Worm (Caenorhabditis elegans): ENCODE data around the gene dmsr-15.

The dmsr-15 gene

DNA sequence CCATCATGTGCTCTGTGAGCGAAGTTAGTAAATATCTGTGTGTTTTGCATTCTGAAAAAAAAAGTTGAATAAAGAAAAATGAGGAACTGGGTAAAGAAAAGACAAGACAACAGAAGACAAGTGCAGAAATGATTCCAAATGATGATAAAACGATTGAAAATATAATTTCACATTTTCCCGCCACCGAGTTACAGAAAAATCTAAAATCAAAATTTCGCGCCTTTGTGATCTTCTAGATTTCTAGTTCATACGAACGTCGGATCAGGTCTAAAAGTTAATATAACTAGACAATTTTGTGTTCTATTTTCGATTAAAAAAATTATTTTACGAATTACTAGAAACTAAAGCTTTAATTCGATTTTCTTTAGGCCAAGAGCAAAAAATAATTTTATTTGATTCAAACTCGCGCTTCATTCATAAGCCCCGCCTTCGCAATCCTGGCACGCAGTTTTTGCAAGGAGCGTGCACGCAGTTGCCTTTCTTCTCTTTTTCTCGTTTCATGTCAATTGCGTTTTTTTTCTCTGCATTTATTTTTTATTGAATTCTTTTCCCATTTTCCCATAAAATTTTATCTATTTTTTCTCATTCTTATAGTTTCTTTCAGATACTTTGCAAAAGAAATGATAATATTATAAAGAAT is 43.7 kb downstream of the dmsr-15 start, which contains the start of the genes spn-4 and spe-39 (continued):
- TF ChIP-seq unc-30 (tag; optimal IDR thresholded peaks at IDR 0.05) = no peak
- TF ChIP-seq mef-2 (tag; optimal IDR thresholded peaks at IDR 0.05) = no peak
- TF ChIP-seq snu-23 (GFP tag; optimal IDR thresholded peaks at IDR 0.05) = peak; percentile 84
- peak; percentile 84 for TF ChIP-seq nhr-20 (tag; optimal IDR thresholded peaks at IDR 0.05)
- TF ChIP-seq swsn-7 (tag; optimal IDR thresholded peaks at IDR 0.05) = peak; percentile 81
- TF ChIP-seq snpc-4 (tag; optimal IDR thresholded peaks at IDR 0.05) = peak; percentile 88
- peak; percentile 51 for TF ChIP-seq nhr-76 (tag; optimal IDR thresholded peaks at IDR 0.05)
- peak; percentile 53 to 76 (median 63) for TF ChIP-seq ceh-82 (tag; optimal IDR thresholded peaks at IDR 0.05)
- peak in 2 of 6 experiments; percentile 42 to 55 for TF ChIP-seq elt-3 (tag; optimal IDR thresholded peaks at IDR 0.05)
- peak; percentile 79 for TF ChIP-seq xbp-1 (tag; optimal IDR thresholded peaks at IDR 0.05)
- TF ChIP-seq Y116A8C.19 (tag; optimal IDR thresholded peaks at IDR 0.05; ENCODE audit: borderline replicate concordance) = no peak
- TF ChIP-seq mep-1 (tag; optimal IDR thresholded peaks at IDR 0.05) = peak; percentile 81
- TF ChIP-seq efl-1 (optimal IDR thresholded peaks at IDR 0.05) = peak; percentile 71 to 95
- TF ChIP-seq efl-1 (GFP tag; optimal IDR thresholded peaks at IDR 0.05 in 1 of 2) = peak; percentile 93 to 99
- TF ChIP-seq egl-13 (tag; optimal IDR thresholded peaks at IDR 0.05) = peak; percentile 69
- no peak for TF ChIP-seq ceh-63 (GFP tag; optimal IDR thresholded peaks at IDR 0.05)
- TF ChIP-seq skn-1 (tag; optimal IDR thresholded peaks at IDR 0.05) = peak; percentile 90
- TF ChIP-seq lsy-2 (tag; optimal IDR thresholded peaks at IDR 0.05) = peak; percentile 76 to 78
- no peak for TF ChIP-seq aha-1 (tag; optimal IDR thresholded peaks at IDR 0.05)
- TF ChIP-seq sup-37 (GFP tag; optimal IDR thresholded peaks at IDR 0.05) = no peak
- peak; percentile 67 for TF ChIP-seq irx-1 (tag; optimal IDR thresholded peaks at IDR 0.05)
- peak; percentile 29 for TF ChIP-seq fkh-8 (tag; optimal IDR thresholded peaks at IDR 0.05)
- TF ChIP-seq zag-1 (tag; optimal IDR thresholded peaks at IDR 0.05) = no peak
- no peak for TF ChIP-seq unc-62 (GFP tag; optimal IDR thresholded peaks at IDR 0.05)
- TF ChIP-seq tlp-1 (tag; optimal IDR thresholded peaks at IDR 0.05) = no peak
- TF ChIP-seq pax-3 (tag; optimal IDR thresholded peaks at IDR 0.05) = no peak
- TF ChIP-seq nhr-19 (GFP tag; conservative IDR thresholded peaks at IDR 0.05) = peak; percentile 73
- peak; percentile 86 for TF ChIP-seq nhr-71 (tag; optimal IDR thresholded peaks at IDR 0.05)
- peak; percentile 89 for TF ChIP-seq nhr-85 (tag)
- TF ChIP-seq fos-1 (tag; optimal IDR thresholded peaks at IDR 0.05) = no peak
- peak in 1 of 2 experiments; percentile 65 for TF ChIP-seq mdl-1 (tag; optimal IDR thresholded peaks at IDR 0.05)
- peak; percentile 1 for TF ChIP-seq C04F5.9 (tag; optimal IDR thresholded peaks at IDR 0.05)
- peak; percentile 53 for TF ChIP-seq ceh-8 (GFP tag; optimal IDR thresholded peaks at IDR 0.05)
- peak; percentile 9 for TF ChIP-seq ztf-4 (tag; optimal IDR thresholded peaks at IDR 0.05)
- no peak for TF ChIP-seq hlh-17 (GFP tag; optimal IDR thresholded peaks at IDR 0.05; ENCODE audit: borderline replicate concordance)
- no peak for TF ChIP-seq ceh-88 (GFP tag; IDR thresholded peaks at IDR 0.05)
- no peak for TF ChIP-seq nhr-28 (tag; optimal IDR thresholded peaks at IDR 0.05)
- TF ChIP-seq jun-1 (tag; optimal IDR thresholded peaks at IDR 0.05) = peak; percentile 61
- TF ChIP-seq nhr-77 (tag; optimal IDR thresholded peaks at IDR 0.05) = no peak
- peak; percentile 20; the same call in 1 of the 2 replicates for TF ChIP-seq mab-9 (GFP tag; IDR thresholded peaks at IDR 0.05)
- TF ChIP-seq hpl-2 (GFP tag; optimal IDR thresholded peaks at IDR 0.05) = peak; percentile 81
- TF ChIP-seq efl-3 (GFP tag; optimal IDR thresholded peaks at IDR 0.05) = no peak
- peak; percentile 65 for TF ChIP-seq elt-2 (tag; optimal IDR thresholded peaks at IDR 0.05)
- TF ChIP-seq rnt-1 (tag; optimal IDR thresholded peaks at IDR 0.05) = peak; percentile 92
- TF ChIP-seq egl-27 (tag; optimal IDR thresholded peaks at IDR 0.05) = no peak
- peak in 1 of 2 experiments; percentile 72 for TF ChIP-seq ztf-11 (tag; optimal IDR thresholded peaks at IDR 0.05)
- peak; percentile 81 for TF ChIP-seq nhr-90 (tag; optimal IDR thresholded peaks at IDR 0.05; ENCODE audit: poor library complexity)
- no peak for TF ChIP-seq hlh-4 (tag; optimal IDR thresholded peaks at IDR 0.05)
- peak; percentile 68 for TF ChIP-seq lin-14 (GFP tag; optimal IDR thresholded peaks at IDR 0.05)
- peak; percentile 28 for TF ChIP-seq fkh-4 (tag; optimal IDR thresholded peaks at IDR 0.05; ENCODE audit: borderline replicate concordance)
- TF ChIP-seq nhr-47 (tag; optimal IDR thresholded peaks at IDR 0.05) = peak; percentile 87
- no peak for TF ChIP-seq C34B4.2 (tag; optimal IDR thresholded peaks at IDR 0.05)

All from whole organism, L1 larva.